Worm (Caenorhabditis elegans): Measurements from ENCODE around the gene mcm-6.

DNA sequence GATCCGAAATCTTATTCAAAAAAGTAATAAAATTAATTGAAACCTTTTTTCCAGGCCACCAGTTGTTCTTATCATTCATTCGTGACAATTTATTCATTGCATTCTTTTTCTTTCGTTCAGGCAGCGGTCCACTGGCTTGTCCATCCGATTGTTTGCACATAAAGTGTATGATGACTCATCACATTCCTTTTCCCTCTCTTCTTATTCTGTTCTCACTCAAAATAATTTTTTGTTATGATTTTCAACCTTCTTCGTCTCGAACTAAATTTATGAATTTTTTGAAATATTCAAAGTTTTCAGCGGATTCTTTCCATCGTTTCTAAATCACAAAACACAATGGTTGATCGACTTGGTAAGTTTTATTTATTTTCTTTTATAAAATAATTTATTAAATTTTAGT lies 36.3 kb downstream of the mcm-6 start, which contains the start of gene ZK632.12:
- no peak for TF ChIP-seq ets-4 (tag; optimal IDR thresholded peaks at IDR 0.05)
- TF ChIP-seq pag-3 (tag; optimal IDR thresholded peaks at IDR 0.05; ENCODE audit: borderline replicate concordance), result no peak
- no peak for TF ChIP-seq fkh-6 (tag; optimal IDR thresholded peaks at IDR 0.05)
- no peak for TF ChIP-seq dve-1 (tag; optimal IDR thresholded peaks at IDR 0.05)
- TF ChIP-seq elt-2 (tag; optimal IDR thresholded peaks at IDR 0.05), result no peak
- no peak for TF ChIP-seq madf-2 (tag; optimal IDR thresholded peaks at IDR 0.05)
- TF ChIP-seq unc-3 (GFP tag; conservative IDR thresholded peaks at IDR 0.05), result no peak
- no peak for TF ChIP-seq unc-3 (tag; optimal IDR thresholded peaks at IDR 0.05)
- TF ChIP-seq unc-55 (GFP tag; optimal IDR thresholded peaks at IDR 0.05), result no peak
- TF ChIP-seq ama-1 (optimal IDR thresholded peaks at IDR 0.05), result no peak
- TF ChIP-seq ceh-19 (GFP tag; optimal IDR thresholded peaks at IDR 0.05), result no peak
- no peak for TF ChIP-seq dmd-4 (tag; optimal IDR thresholded peaks at IDR 0.05; ENCODE audit: borderline replicate concordance)
- TF ChIP-seq C38D4.7 (GFP tag; optimal IDR thresholded peaks at IDR 0.05), result no peak
- no peak for TF ChIP-seq ceh-9 (tag; optimal IDR thresholded peaks at IDR 0.05)
- TF ChIP-seq nhr-11 (tag; optimal IDR thresholded peaks at IDR 0.05), result no peak
